Fruit fly (Drosophila melanogaster) Kc167 (cell line): ENCODE results near the gene Boh2.

Experiments used
- h ChIP-seq: fragments of >200 bp; optimal IDR thresholded peaks from 3 replicates; lab custom pipeline; 2018; ENCODE audit warnings: missing external identifiers
- psq ChIP-seq: fragments of >200 bp; optimal IDR thresholded peaks from 2 replicates; lab custom pipeline; 2017; ENCODE audit warnings: missing external identifiers

dm6 chr2L:11228909-11229574, 50.2 kb downstream of the Boh2 start:
- TF ChIP-seq h (lab: Kevin White, UChicago): no peak
- TF ChIP-seq psq: no peak
